Fruit fly (Drosophila melanogaster) whole organism, embryonic: Measurements from ENCODE around the gene PAPLA1.

ENCODE experiments used
- CG11398 ChIP-seq: fragments of 200-800 bp; sonication (Bioruptor generic); optimal IDR thresholded peaks from 2 replicates; lab custom pipeline; 2016; ENCODE audit warnings: missing biosample characterization, missing genetic modification characterization
- CG17186 ChIP-seq: fragments of 200-800 bp; sonication (Bioruptor generic); optimal IDR thresholded peaks from 3 replicates; lab custom pipeline; 2017; ENCODE audit warnings: missing biosample characterization, missing genetic modification reagents, missing genetic modification characterization
- Tbp ChIP-seq: fragments of >200 bp; optimal IDR thresholded peaks from 2 replicates; lab custom pipeline; 2018; ENCODE audit warnings: missing biosample characterization, missing genetic modification characterization
- twi ChIP-seq: fragments of 200-800 bp; optimal IDR thresholded peaks from 2 replicates; lab custom pipeline; 2019; ENCODE audit warnings: missing biosample characterization, mild to moderate bottlenecking, missing genetic modification characterization, moderate library complexity

dm6 chr2L:8163025-8163351 is 3.5 kb upstream of the PAPLA1 start, which contains the start of gene Piezo:
- TF ChIP-seq CG17186 (GFP tag; lab: Kevin White, UChicago) (no peak), twi (tag; lab: Kevin White, UChicago) (no peak), CG11398 (GFP tag; lab: Kevin White, UChicago) (no peak), Tbp (GFP tag; lab: Kevin White, UChicago) (no peak)
